Worm (Caenorhabditis elegans) whole organism, midembryonic: ENCODE results near the gene K07C5.13.

ENCODE experiments used
- T22C8.4 ChIP-seq: fragments of 200-800 bp; sonication (Bioruptor generic); IDR thresholded peaks from 2 replicates; pipeline ENCODE4 v1.3.6; 2022; ENCODE audit warnings: missing genetic modification characterization, missing compliant biosample characterization
- cog-1 ChIP-seq: sonication (generic microtip); optimal IDR thresholded peaks from 2 replicates; lab custom pipeline; 2016; ENCODE audit warnings: missing genetic modification characterization, missing compliant biosample characterization
- flt-1 ChIP-seq: fragments of 200-800 bp; sonication (Bioruptor generic); IDR thresholded peaks from 2 replicates; pipeline ENCODE4 v1.3.6; 2022; ENCODE audit warnings: missing genetic modification characterization, missing compliant biosample characterization
- klf-2 ChIP-seq: fragments of 200-800 bp; sonication (Bioruptor generic); conservative IDR thresholded peaks from 2 replicates; pipeline ENCODE4 v1.3.6; 2022; ENCODE audit warnings: missing genetic modification reagents, missing genetic modification characterization, missing compliant biosample characterization
- ref-1 ChIP-seq: fragments of 200-800 bp; sonication (Bioruptor generic); conservative IDR thresholded peaks from 2 replicates; pipeline ENCODE4 v1.3.6; 2022; ENCODE audit warnings: missing genetic modification reagents, missing genetic modification characterization, missing compliant biosample characterization
- tab-1 ChIP-seq: fragments of 200-800 bp; sonication (Bioruptor generic); IDR thresholded peaks from 2 replicates; pipeline ENCODE4 v1.3.6; 2022; ENCODE audit warnings: missing genetic modification characterization, missing compliant biosample characterization
- ztf-23 ChIP-seq: fragments of 200-800 bp; sonication (Bioruptor generic); IDR thresholded peaks from 2 replicates; pipeline ENCODE4 v1.3.6; 2022; ENCODE audit warnings: missing genetic modification reagents, missing genetic modification characterization, missing compliant biosample characterization
- ztf-29 ChIP-seq: fragments of 200-800 bp; sonication (Bioruptor generic); IDR thresholded peaks from 2 replicates; pipeline ENCODE4 v1.3.6; 2022; ENCODE audit warnings: missing genetic modification reagents, missing genetic modification characterization, missing compliant biosample characterization

- TF ChIP-seq ztf-29 (GFP tag; lab: Robert Waterston, UW) (no peak), T22C8.4 (no peak), cog-1 (tag; lab: Kevin White, UChicago) (no peak), flt-1 (no peak), ref-1 (GFP tag; lab: Robert Waterston, UW) (no peak), ztf-23 (GFP tag; lab: Robert Waterston, UW) (no peak), klf-2 (GFP tag; lab: Robert Waterston, UW) (no peak), tab-1 (no peak)
Observed at ce11 chrV:10388318-10388717, 46.5 kb downstream of the K07C5.13 start, which contains the start of gene AC3.5.
